Fruit fly (Drosophila melanogaster): ENCODE data around the gene Diedel2.
A peak's percentile ranks its signal among the peaks of the same experiment; 100 is the strongest.

The Diedel2 gene

DNA sequence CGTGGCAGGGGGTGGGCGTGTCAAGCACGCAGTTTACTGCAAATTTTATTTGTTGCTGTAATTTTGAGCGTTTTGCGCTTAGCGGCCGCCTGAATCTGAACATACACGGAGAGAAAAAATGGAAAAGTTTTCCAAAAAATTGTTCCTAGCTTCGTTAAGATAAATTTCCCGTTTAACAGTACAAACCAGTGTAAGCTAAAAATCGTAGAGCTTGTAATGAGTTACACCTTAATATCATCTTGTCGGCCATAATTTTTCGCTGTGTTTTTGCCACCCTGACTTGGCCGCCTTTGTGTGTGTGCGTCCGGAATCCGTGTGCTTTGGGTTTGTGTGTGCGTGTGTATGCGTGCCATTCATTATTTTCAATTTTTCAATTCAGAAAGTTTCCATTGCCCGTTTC lies 43.2 kb downstream of the Diedel2 start:
- TF ChIP-seq Vsx2 (GFP tag; optimal IDR thresholded peaks at IDR 0.05; ENCODE audit: partially characterized antibody) = no peak
- peak in 1 of 2 experiments; percentile 8 for TF ChIP-seq foxo (GFP tag; optimal IDR thresholded peaks at IDR 0.05)
- TF ChIP-seq h (GFP tag; optimal IDR thresholded peaks at IDR 0.05) = peak; percentile 1
- no peak for TF ChIP-seq Hnf4 (GFP tag; optimal IDR thresholded peaks at IDR 0.05)

Data from whole organism, wandering third instar larva.